Worm (Caenorhabditis elegans) whole organism, mixed stage, embryonic: ENCODE data around the gene btb-19.

Source experiments
- M03D4.4 ChIP-seq: sonication (generic microtip); optimal IDR thresholded peaks from 2 replicates; lab custom pipeline; 2017; ENCODE audit warnings: mild to moderate bottlenecking, missing genetic modification characterization, missing compliant biosample characterization
- blmp-1 ChIP-seq: fragments of 150-350 bp; optimal IDR thresholded peaks from 2 replicates; lab custom pipeline; 2014; ENCODE audit warnings: missing biosample characterization, missing genetic modification characterization
- ceh-39 ChIP-seq: fragments of 150-350 bp; optimal IDR thresholded peaks from 2 replicates; lab custom pipeline; 2014; ENCODE audit warnings: missing biosample characterization, missing genetic modification characterization
- drap-1 ChIP-seq: fragments of 200-800 bp; sonication (Bioruptor generic); optimal IDR thresholded peaks from 3 replicates; lab custom pipeline; 2018; ENCODE audit warnings: mild to moderate bottlenecking, missing genetic modification characterization, missing compliant biosample characterization
- elt-3 ChIP-seq: fragments of 150-350 bp; optimal IDR thresholded peaks from 2 replicates; lab custom pipeline; 2014; ENCODE audit warnings: missing biosample characterization, missing genetic modification characterization
- lin-13 ChIP-seq: fragments of 150-350 bp; optimal IDR thresholded peaks from 2 replicates; lab custom pipeline; 2014; ENCODE audit warnings: missing biosample characterization, missing genetic modification characterization
- lsy-2 ChIP-seq: fragments of 150-350 bp; optimal IDR thresholded peaks from 2 replicates; lab custom pipeline; 2014; ENCODE audit warnings: missing biosample characterization, missing genetic modification characterization
- mls-2 ChIP-seq: sonication (generic microtip); optimal IDR thresholded peaks from 2 replicates; lab custom pipeline; 2016; ENCODE audit warnings: mild to moderate bottlenecking, missing genetic modification characterization, moderate library complexity, missing compliant biosample characterization
- snpc-4 ChIP-seq: fragments of 150-350 bp; optimal IDR thresholded peaks from 2 replicates; lab custom pipeline; 2014; ENCODE audit warnings: missing biosample characterization, missing genetic modification characterization
- ztf-11 ChIP-seq: fragments of 150-350 bp; optimal IDR thresholded peaks from 2 replicates; lab custom pipeline; 2014; ENCODE audit warnings: missing biosample characterization, missing genetic modification characterization

- no peak for TF ChIP-seq lin-13 (tag; lab: Kevin White, UChicago)
- no peak for TF ChIP-seq mls-2 (tag; lab: Kevin White, UChicago)
- no peak for TF ChIP-seq elt-3 (tag; lab: Kevin White, UChicago)
- no peak for TF ChIP-seq ztf-11 (tag; lab: Kevin White, UChicago)
- TF ChIP-seq ceh-39 (tag; lab: Kevin White, UChicago): no peak
- TF ChIP-seq drap-1 (GFP tag; lab: Kevin White, UChicago): no peak
- no peak for TF ChIP-seq M03D4.4
- no peak for TF ChIP-seq blmp-1 (tag; lab: Kevin White, UChicago)
- no peak for TF ChIP-seq snpc-4 (tag; lab: Kevin White, UChicago)
- no peak for TF ChIP-seq lsy-2 (tag; lab: Kevin White, UChicago)
Measured at ce11 chrII:14550613-14551012, 28.7 kb upstream of the btb-19 start, which contains the start of gene nlp-41.
